Worm (Caenorhabditis elegans) whole organism, L4 larva: ENCODE measurements around the gene C50D2.6.

Experiments
- pha-4 ChIP-seq, 2 experiments: fragments of 150-350 bp in 1 of 2; fragments of 200-800 bp in 1 of 2; sonication (Bioruptor generic) in 1 of 2; IDR thresholded peaks in 1 of 2; optimal IDR thresholded peaks in 1 of 2; 2 replicates each; pipeline versions ENCODE4 v1.3.6 to Lab custom; 2014 to 2022; ENCODE audit warnings: missing genetic modification characterization in 2 of 2, missing genetic modification reagents in 2 of 2, missing biosample characterization in 1 of 2, missing compliant biosample characterization in 1 of 2
- unc-39 ChIP-seq: sonication (generic microtip); optimal IDR thresholded peaks from 2 replicates; lab custom pipeline; 2017; ENCODE audit warnings: missing biosample characterization, missing genetic modification characterization

DNA sequence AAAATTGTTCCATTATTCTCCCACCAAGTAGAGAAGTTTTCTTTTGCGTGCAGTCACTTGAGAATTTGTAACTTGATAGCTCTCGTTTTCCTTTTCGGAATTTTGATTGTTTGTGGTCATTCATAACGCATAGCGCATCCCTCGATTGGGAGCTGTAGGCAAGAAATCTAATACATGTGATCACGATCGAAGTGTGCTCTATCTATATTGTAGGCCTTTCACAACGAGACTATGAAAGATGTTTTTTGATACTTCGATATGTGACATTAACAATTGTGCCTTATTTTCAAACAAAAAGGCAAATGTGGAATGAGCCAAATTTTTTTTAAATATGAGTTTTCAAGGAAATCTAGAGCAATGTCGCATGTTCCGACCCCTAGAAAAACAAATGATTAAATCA is 8.4 kb upstream of the C50D2.6 start:
- TF ChIP-seq unc-39 (tag; lab: Kevin White, UChicago): no peak
- TF ChIP-seq pha-4 (GFP tag; IDR thresholded peaks at IDR 0.05; lab: Robert Waterston, UW): no peak
- TF ChIP-seq pha-4 (tag; optimal IDR thresholded peaks at IDR 0.05; lab: Kevin White, UChicago): no peak
